Worm (Caenorhabditis elegans) whole organism, young adult: Measurements from ENCODE around the gene F46H5.5.

ENCODE experiments used
- K11D2.4 ChIP-seq: fragments of 200-800 bp; sonication (Bioruptor generic); IDR thresholded peaks from 2 replicates; pipeline ENCODE4 v1.3.6; 2022; ENCODE audit warnings: missing genetic modification reagents, missing genetic modification characterization, missing compliant biosample characterization
- attf-5 ChIP-seq: fragments of 200-800 bp; sonication (Bioruptor generic); optimal IDR thresholded peaks from 2 replicates; lab custom pipeline; 2018; ENCODE audit warnings: mild to moderate bottlenecking, missing genetic modification characterization, missing compliant biosample characterization
- gei-17 ChIP-seq: fragments of 200-800 bp; sonication (Bioruptor generic); optimal IDR thresholded peaks from 2 replicates; lab custom pipeline; 2018; ENCODE audit warnings: mild to moderate bottlenecking, missing genetic modification characterization, missing compliant biosample characterization
- lag-1 ChIP-seq: fragments of 200-800 bp; sonication (Bioruptor generic); IDR thresholded peaks from 2 replicates; pipeline ENCODE4 v1.3.6; 2022; ENCODE audit warnings: missing genetic modification reagents, missing genetic modification characterization, missing compliant biosample characterization
- madf-10 ChIP-seq: sonication (generic microtip); optimal IDR thresholded peaks from 2 replicates; lab custom pipeline; 2016; ENCODE audit warnings: mild to moderate bottlenecking, missing genetic modification characterization, missing compliant biosample characterization

ce11 chrX:7283136-7283535, 26.3 kb upstream of the F46H5.5 start:
- TF ChIP-seq lag-1 (GFP tag; lab: Robert Waterston, UW) (no peak), K11D2.4 (no peak), gei-17 (no peak), madf-10 (tag; lab: Kevin White, UChicago) (no peak), attf-5 (GFP tag; lab: Kevin White, UChicago) (no peak)
